Fruit fly (Drosophila melanogaster): Measurements from ENCODE around the gene CG33116.

Gene CG33116

dm6 chr2L:19583926-19584392, 50.7 kb downstream of the CG33116 start, which contains the start of the genes PCNA2 and CG10366 (continued):
- TF ChIP-seq sens-2 (GFP tag; IDR thresholded peaks at IDR 0.05), result no peak
- TF ChIP-seq gem (tag; optimal IDR thresholded peaks at IDR 0.05), result peak; percentile 78
- no peak for TF ChIP-seq fru (optimal IDR thresholded peaks at IDR 0.05)
- peak; percentile 42 for TF ChIP-seq CG15601 (tag; optimal IDR thresholded peaks at IDR 0.05)
- peak; percentile 71 for TF ChIP-seq CG17186 (GFP tag; optimal IDR thresholded peaks at IDR 0.05)
- TF ChIP-seq da (GFP tag; optimal IDR thresholded peaks at IDR 0.05), result peak; percentile 34
- no peak for TF ChIP-seq toy (GFP tag; IDR thresholded peaks at IDR 0.05)
- no peak for TF ChIP-seq h (optimal IDR thresholded peaks at IDR 0.05)
- TF ChIP-seq CG43689 (GFP tag; IDR thresholded peaks at IDR 0.05), result no peak
- TF ChIP-seq CG32532 (GFP tag; IDR thresholded peaks at IDR 0.05), result peak; percentile 64
- TF ChIP-seq vnd (GFP tag; IDR thresholded peaks at IDR 0.05; ENCODE audit: partially characterized antibody), result peak; percentile 39; the same call in 1 of the 3 replicates
- no peak for TF ChIP-seq CG16813 (GFP tag; IDR thresholded peaks at IDR 0.05; ENCODE audit: partially characterized antibody)
- TF ChIP-seq pho (GFP tag; optimal IDR thresholded peaks at IDR 0.05), result peak; percentile 65
- peak; percentile 14 for TF ChIP-seq BtbVII (GFP tag; optimal IDR thresholded peaks at IDR 0.05)
- no peak for TF ChIP-seq sima (GFP tag; optimal IDR thresholded peaks at IDR 0.05)
- TF ChIP-seq CG30020 (tag; optimal IDR thresholded peaks at IDR 0.05), result peak; percentile 52
- TF ChIP-seq Awh (GFP tag; IDR thresholded peaks at IDR 0.05), result no peak
- TF ChIP-seq CG12769 (tag; optimal IDR thresholded peaks at IDR 0.05), result peak; percentile 77
- peak; percentile 57 for TF ChIP-seq twi (tag; optimal IDR thresholded peaks at IDR 0.05)
- no peak for TF ChIP-seq Kr (GFP tag; optimal IDR thresholded peaks at IDR 0.05)
- TF ChIP-seq Dfd (GFP tag; optimal IDR thresholded peaks at IDR 0.05), result no peak
- peak; percentile 70 for TF ChIP-seq CG9876 (GFP tag; optimal IDR thresholded peaks at IDR 0.05)
- no peak for TF ChIP-seq Deaf1 (tag; optimal IDR thresholded peaks at IDR 0.05)
- no peak for TF ChIP-seq CG6683 (GFP tag; optimal IDR thresholded peaks at IDR 0.05)
- peak; percentile 2 for TF ChIP-seq NK7.1 (GFP tag; optimal IDR thresholded peaks at IDR 0.05)
- peak; percentile 36 for TF ChIP-seq gcm (GFP tag; optimal IDR thresholded peaks at IDR 0.05)
- TF ChIP-seq Bgb (GFP tag; IDR thresholded peaks at IDR 0.05; ENCODE audit: partially characterized antibody), result peak; percentile 53; the same call in 1 of the 2 replicates
- peak; percentile 66 for TF ChIP-seq CG12942 (GFP tag; optimal IDR thresholded peaks at IDR 0.05)
- peak; percentile 76 for TF ChIP-seq Xbp1 (GFP tag; optimal IDR thresholded peaks at IDR 0.05)
- no peak for TF ChIP-seq CG7963 (GFP tag; IDR thresholded peaks at IDR 0.05; ENCODE audit: partially characterized antibody)
- peak; percentile 74 for TF ChIP-seq HLH54F (GFP tag; optimal IDR thresholded peaks at IDR 0.05)
- TF ChIP-seq CG17912 (GFP tag; optimal IDR thresholded peaks at IDR 0.05), result no peak
- no peak for TF ChIP-seq Oaz (GFP tag; IDR thresholded peaks at IDR 0.05)
- peak; percentile 57 for TF ChIP-seq Scr (GFP tag; IDR thresholded peaks at IDR 0.05; ENCODE audit: partially characterized antibody)
- peak; percentile 61; the same call in 1 of the 2 replicates for TF ChIP-seq Xrp1 (GFP tag; IDR thresholded peaks at IDR 0.05)
- peak; percentile 96 for TF ChIP-seq Lhr (GFP tag; optimal IDR thresholded peaks at IDR 0.05)
- no peak for TF ChIP-seq wor (GFP tag; IDR thresholded peaks at IDR 0.05)
- TF ChIP-seq prd (optimal IDR thresholded peaks at IDR 0.05), result no peak
- peak; percentile 67 for TF ChIP-seq prd (GFP tag; IDR thresholded peaks at IDR 0.05)
- no peak for TF ChIP-seq cad (GFP tag; optimal IDR thresholded peaks at IDR 0.05)
- TF ChIP-seq btn (GFP tag; optimal IDR thresholded peaks at IDR 0.05), result peak; percentile 6
- peak; percentile 84 for TF ChIP-seq CG9609 (GFP tag; optimal IDR thresholded peaks at IDR 0.05)
- peak; percentile 50 for TF ChIP-seq CG7271 (tag; optimal IDR thresholded peaks at IDR 0.05)
- TF ChIP-seq CG17568 (GFP tag; optimal IDR thresholded peaks at IDR 0.05), result no peak
- peak; percentile 25; the same call in 1 of the 2 replicates for TF ChIP-seq klu (GFP tag; IDR thresholded peaks at IDR 0.05)
- TF ChIP-seq Oli (tag; optimal IDR thresholded peaks at IDR 0.05), result peak; percentile 28
- TF ChIP-seq CG31224 (GFP tag; IDR thresholded peaks at IDR 0.05), result peak; percentile 42; the same call in 1 of the 2 replicates
- no peak for TF ChIP-seq ap (GFP tag; IDR thresholded peaks at IDR 0.05)
- no peak for TF ChIP-seq CG11093 (GFP tag; IDR thresholded peaks at IDR 0.05)
- peak; percentile 75 to 80 for TF ChIP-seq dpn (GFP tag; optimal IDR thresholded peaks at IDR 0.05)
- TF ChIP-seq CG34422 (GFP tag; IDR thresholded peaks at IDR 0.05), result 0 out of 3 replicates have a peak, but pooled peaks have one; percentile 21
- TF ChIP-seq bab2 (GFP tag; optimal IDR thresholded peaks at IDR 0.05), result peak; percentile 77
